Worm (Caenorhabditis elegans) whole organism, L1 larva: ENCODE data around the gene srx-105.

ENCODE experiments used
- aha-1 ChIP-seq: fragments of 150-350 bp; optimal IDR thresholded peaks from 2 replicates; lab custom pipeline; 2014; ENCODE audit warnings: missing biosample characterization, missing genetic modification characterization
- alr-1 ChIP-seq: fragments of 200-800 bp; sonication (Bioruptor generic); optimal IDR thresholded peaks from 2 replicates; lab custom pipeline; 2018; ENCODE audit warnings: borderline replicate concordance, mild to moderate bottlenecking, missing genetic modification characterization, missing compliant biosample characterization
- ceh-82 ChIP-seq, 3 experiments: fragments of 150-350 bp in 1 of 3; sonication (generic microtip) in 2 of 3; optimal IDR thresholded peaks; 2 replicates each; lab custom pipeline; 2014 to 2017; ENCODE audit warnings: missing biosample characterization in 3 of 3, missing genetic modification characterization in 3 of 3
- egl-27 ChIP-seq, 2 experiments: fragments of 150-350 bp in 1 of 2; sonication (generic microtip); optimal IDR thresholded peaks; 3 replicates each; lab custom pipeline; 2017 to 2018; ENCODE audit warnings: missing biosample characterization in 2 of 2, missing genetic modification characterization in 2 of 2, missing genetic modification reagents in 2 of 2
- hlh-17 ChIP-seq: fragments of 200-800 bp; sonication (Bioruptor generic); optimal IDR thresholded peaks from 2 replicates; lab custom pipeline; 2018; ENCODE audit warnings: missing genetic modification characterization, mild to moderate bottlenecking, missing compliant biosample characterization, moderate library complexity, borderline replicate concordance
- lin-39 ChIP-seq: fragments of 150-350 bp; optimal IDR thresholded peaks from 2 replicates; lab custom pipeline; 2014; ENCODE audit warnings: missing biosample characterization, missing genetic modification reagents, missing genetic modification characterization
- nhr-28 ChIP-seq: fragments of 150-350 bp; optimal IDR thresholded peaks from 2 replicates; lab custom pipeline; 2014; ENCODE audit warnings: missing biosample characterization, missing genetic modification characterization
- skn-1 ChIP-seq: fragments of 150-350 bp; optimal IDR thresholded peaks from 2 replicates; lab custom pipeline; 2014; ENCODE audit warnings: missing biosample characterization, missing genetic modification characterization
- ztf-11 ChIP-seq, 2 experiments: sonication (generic microtip); optimal IDR thresholded peaks; 2 replicates each; lab custom pipeline; 2016 to 2017; ENCODE audit warnings: missing genetic modification characterization in 2 of 2, missing biosample characterization in 1 of 2, missing compliant biosample characterization in 1 of 2

DNA sequence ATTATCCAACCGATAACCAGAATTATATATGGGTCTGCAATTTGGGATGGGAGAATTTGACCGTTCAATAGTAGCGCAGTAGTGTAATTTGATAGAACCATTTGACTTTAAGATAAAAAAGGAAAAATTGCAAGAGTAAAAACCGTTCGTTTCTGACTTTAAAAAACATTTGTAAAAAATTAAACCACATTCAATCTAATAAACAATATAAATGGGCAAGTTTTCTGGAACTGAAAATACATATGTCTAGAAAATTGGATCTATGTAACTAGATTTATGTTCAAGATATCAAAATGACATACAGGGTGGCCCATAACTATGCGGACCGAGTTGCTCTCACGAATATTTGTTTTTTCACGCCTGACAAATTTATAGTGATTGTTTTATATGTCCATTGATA lies 6.5 kb downstream of the srx-105 start, which contains the start of gene srx-102:
- TF ChIP-seq alr-1 (no peak), lin-39 (tag; lab: Kevin White, UChicago) (no peak), aha-1 (tag; lab: Kevin White, UChicago) (no peak), ceh-82 (tag; optimal IDR thresholded peaks at IDR 0.05; lab: Kevin White, UChicago) (no peak), ztf-11 (tag; optimal IDR thresholded peaks at IDR 0.05; lab: Kevin White, UChicago) (no peak), skn-1 (tag; lab: Kevin White, UChicago) (no peak), nhr-28 (tag; lab: Kevin White, UChicago) (no peak), hlh-17 (no peak), egl-27 (tag; optimal IDR thresholded peaks at IDR 0.05; lab: Kevin White, UChicago) (no peak)
